Fruit fly (Drosophila melanogaster) whole organism, embryonic: ENCODE data around the gene SLC5A11.

Experiments used
- B-H1 ChIP-seq: fragments of 200-800 bp; sonication (Bioruptor generic); IDR thresholded peaks from 3 replicates; pipeline ENCODE4 v1.3.6; 2022; ENCODE audit warnings: missing biosample characterization, missing genetic modification characterization
- CG13894 ChIP-seq: fragments of 200-800 bp; sonication (Bioruptor generic); optimal IDR thresholded peaks from 3 replicates; lab custom pipeline; 2018; ENCODE audit warnings: missing biosample characterization, mild to moderate bottlenecking, missing genetic modification characterization, moderate library complexity
- Chrac-16 ChIP-seq: fragments of 200-800 bp; sonication (Bioruptor generic); optimal IDR thresholded peaks from 3 replicates; lab custom pipeline; 2016; ENCODE audit warnings: missing biosample characterization, missing genetic modification characterization
- Lim3 ChIP-seq: fragments of 200-800 bp; sonication (Bioruptor generic); IDR thresholded peaks from 2 replicates; pipeline ENCODE4 v1.3.6; 2022; ENCODE audit warnings: missing biosample characterization, missing genetic modification characterization
- lov ChIP-seq, 2 experiments: fragments of 200-800 bp in 1 of 2; fragments of >200 bp in 1 of 2; sonication (Bioruptor generic) in 1 of 2; IDR thresholded peaks in 1 of 2; optimal IDR thresholded peaks in 1 of 2; 2 replicates in 1 of 2; 3 replicates in 1 of 2; pipeline versions ENCODE4 v1.3.6 to Lab custom; 2017 to 2022; ENCODE audit warnings: missing biosample characterization in 1 of 2, missing genetic modification characterization in 1 of 2
- unpg ChIP-seq: fragments of 200-800 bp; sonication (Bioruptor generic); optimal IDR thresholded peaks from 3 replicates; lab custom pipeline; 2018; ENCODE audit warnings: missing biosample characterization, mild to moderate bottlenecking, missing genetic modification characterization, moderate library complexity

- TF ChIP-seq CG13894 (tag; lab: Kevin White, UChicago) (no peak), Chrac-16 (GFP tag; lab: Kevin White, UChicago) (no peak), lov (optimal IDR thresholded peaks at IDR 0.05; lab: Kevin White, UChicago) (no peak), lov (GFP tag; IDR thresholded peaks at IDR 0.05; lab: Robert Waterston, UW) (no peak), unpg (GFP tag; lab: Kevin White, UChicago) (no peak), Lim3 (GFP tag; lab: Robert Waterston, UW) (0 out of 2 replicates have a peak, but pooled peaks have one; percentile 10), B-H1 (GFP tag; lab: Robert Waterston, UW) (no peak)
Measured at dm6 chr2L:8205871-8206270, 939 bp upstream of the SLC5A11 start, which contains the start of gene CG8419.
